Fruit fly (Drosophila melanogaster): ENCODE data around the gene CG1529.

CG1529 gene

dm6 chrX:21053849-21054581, 22.3 kb upstream of the CG1529 start, which contains the start of the genes Stt3A and bves (continued):
- TF ChIP-seq CG12942 (GFP tag; optimal IDR thresholded peaks at IDR 0.05), result peak; percentile 96
- peak; percentile 94 for TF ChIP-seq tup (GFP tag; optimal IDR thresholded peaks at IDR 0.05)
- TF ChIP-seq sens (GFP tag), result peak; percentile 100
- TF ChIP-seq CG10959 (GFP tag; IDR thresholded peaks at IDR 0.05), result peak; percentile 96
- peak; percentile 98 for TF ChIP-seq Six4 (GFP tag; optimal IDR thresholded peaks at IDR 0.05)
- peak; percentile 86 for TF ChIP-seq ftz-f1 (GFP tag; optimal IDR thresholded peaks at IDR 0.05)
- peak; percentile 98 for TF ChIP-seq CG33557 (GFP tag; optimal IDR thresholded peaks at IDR 0.05)
- peak; percentile 96 for TF ChIP-seq CG11247 (GFP tag; IDR thresholded peaks at IDR 0.05)
- peak; percentile 95 for TF ChIP-seq CG1792 (GFP tag; optimal IDR thresholded peaks at IDR 0.05)
- TF ChIP-seq grau (tag; optimal IDR thresholded peaks at IDR 0.05), result peak; percentile 98
- peak; percentile 92 for TF ChIP-seq slou (GFP tag; optimal IDR thresholded peaks at IDR 0.05)
- peak; percentile 99 for TF ChIP-seq Asciz (GFP tag; optimal IDR thresholded peaks at IDR 0.05)
- TF ChIP-seq CG4360 (GFP tag; IDR thresholded peaks at IDR 0.05), result peak; percentile 71
- peak; percentile 96 for TF ChIP-seq dm (GFP tag; optimal IDR thresholded peaks at IDR 0.05)
- peak; percentile 37 for TF ChIP-seq zf30C (GFP tag; optimal IDR thresholded peaks at IDR 0.05)
- peak; percentile 95 for TF ChIP-seq Bdp1 (GFP tag; optimal IDR thresholded peaks at IDR 0.05)
- peak; percentile 97 for TF ChIP-seq CG18476 (GFP tag; optimal IDR thresholded peaks at IDR 0.05)
- TF ChIP-seq oc (tag; optimal IDR thresholded peaks at IDR 0.05), result peak; percentile 98
- peak; percentile 75; the same call in 1 of the 4 replicates for TF ChIP-seq chinmo (GFP tag; IDR thresholded peaks at IDR 0.05; ENCODE audit: partially characterized antibody)
- TF ChIP-seq Abd-B (GFP tag; optimal IDR thresholded peaks at IDR 0.05), result peak; percentile 94
- peak; percentile 96 for TF ChIP-seq Usf (GFP tag; optimal IDR thresholded peaks at IDR 0.05)
- peak; percentile 99 for TF ChIP-seq chif (GFP tag; optimal IDR thresholded peaks at IDR 0.05)
- peak; percentile 94 for TF ChIP-seq CG9437 (GFP tag; optimal IDR thresholded peaks at IDR 0.05)
- TF ChIP-seq chn (GFP tag; optimal IDR thresholded peaks at IDR 0.05), result peak; percentile 99
- TF ChIP-seq twi (tag; optimal IDR thresholded peaks at IDR 0.05), result peak; percentile 93
- no peak for TF ChIP-seq usp (GFP tag; optimal IDR thresholded peaks at IDR 0.05)
- TF ChIP-seq jigr1 (GFP tag; IDR thresholded peaks at IDR 0.05), result peak; percentile 86
- TF ChIP-seq CG3065 (GFP tag; optimal IDR thresholded peaks at IDR 0.05), result peak; percentile 94
- no peak for TF ChIP-seq h (optimal IDR thresholded peaks at IDR 0.05)
- peak; percentile 95 for TF ChIP-seq CG9932 (GFP tag; IDR thresholded peaks at IDR 0.05)
- peak; percentile 89 for TF ChIP-seq CG17802 (tag; optimal IDR thresholded peaks at IDR 0.05)
- peak; percentile 96 for TF ChIP-seq scrt (GFP tag; optimal IDR thresholded peaks at IDR 0.05)
- peak; percentile 87 for TF ChIP-seq CG7745 (tag; optimal IDR thresholded peaks at IDR 0.05)
- peak; percentile 98 for TF ChIP-seq Rfx (GFP tag; IDR thresholded peaks at IDR 0.05)
- TF ChIP-seq CG12391 (tag; optimal IDR thresholded peaks at IDR 0.05), result peak; percentile 99
- peak; percentile 97 for TF ChIP-seq CG10366 (GFP tag; IDR thresholded peaks at IDR 0.05)
- TF ChIP-seq tgo (GFP tag; IDR thresholded peaks at IDR 0.05), result peak; percentile 98
- peak; percentile 96 for TF ChIP-seq Dbx (GFP tag; IDR thresholded peaks at IDR 0.05)
- peak; percentile 97 for TF ChIP-seq E2f1 (GFP tag; IDR thresholded peaks at IDR 0.05)
- TF ChIP-seq CG43689 (GFP tag; IDR thresholded peaks at IDR 0.05), result peak; percentile 94
- peak; percentile 99 for TF ChIP-seq lbe (GFP tag; optimal IDR thresholded peaks at IDR 0.05)
- peak; percentile 89 for TF ChIP-seq Nf-YC (tag; optimal IDR thresholded peaks at IDR 0.05)
- peak; percentile 77 to 79 for TF ChIP-seq insv (GFP tag; optimal IDR thresholded peaks at IDR 0.05)
- TF ChIP-seq cad (GFP tag; optimal IDR thresholded peaks at IDR 0.05), result no peak
- no peak for TF ChIP-seq CG8478 (optimal IDR thresholded peaks at IDR 0.05)
- peak; percentile 100 for TF ChIP-seq CG4707 (GFP tag; optimal IDR thresholded peaks at IDR 0.05)
- peak; percentile 92 for TF ChIP-seq CG3163 (GFP tag; optimal IDR thresholded peaks at IDR 0.05)
- peak; percentile 97 for TF ChIP-seq Hr3 (GFP tag; optimal IDR thresholded peaks at IDR 0.05)
- peak; percentile 98 for TF ChIP-seq HmgZ (tag; optimal IDR thresholded peaks at IDR 0.05)
- peak; percentile 98 for TF ChIP-seq Sox102F (GFP tag; optimal IDR thresholded peaks at IDR 0.05)
- peak; percentile 98 for TF ChIP-seq sob (GFP tag; IDR thresholded peaks at IDR 0.05)

Data from whole organism, embryonic.